Worm (Caenorhabditis elegans) whole organism, L4 larva: ENCODE results near the gene srh-204.
"Not testable (repeated sequence)": the region's sequence is repeated elsewhere in the genome, so short reads cannot be mapped to it uniquely, and the experiment has no call there.

Experiments
- lin-39 ChIP-seq: fragments of 150-350 bp; optimal IDR thresholded peaks from 2 replicates; lab custom pipeline; 2014; ENCODE audit warnings: missing biosample characterization, missing genetic modification reagents, missing genetic modification characterization
- nhr-76 ChIP-seq: fragments of 150-350 bp; optimal IDR thresholded peaks from 2 replicates; lab custom pipeline; 2014; ENCODE audit warnings: missing biosample characterization, missing genetic modification characterization
- tag-97 ChIP-seq: fragments of 200-800 bp; sonication (Bioruptor generic); IDR thresholded peaks from 2 replicates; pipeline ENCODE4 v1.3.6; 2022; ENCODE audit warnings: missing genetic modification characterization, missing compliant biosample characterization
- unc-62 ChIP-seq, 3 experiments: fragments of 150-350 bp in 1 of 3; sonication (generic microtip); optimal IDR thresholded peaks in 2 of 3; peaks in 1 of 3; 1 replicate in 1 of 3; 2 replicates in 2 of 3; lab custom pipeline; 2014 to 2017; ENCODE audit warnings: missing biosample characterization in 3 of 3, missing genetic modification characterization in 3 of 3, missing genetic modification reagents in 3 of 3, missing genotype in 1 of 3
- zip-11 ChIP-seq: fragments of 200-800 bp; sonication (Bioruptor generic); IDR thresholded peaks from 2 replicates; pipeline ENCODE4 v1.3.6; 2022; ENCODE audit warnings: missing genetic modification characterization, missing compliant biosample characterization

- not testable (repeated sequence) for TF ChIP-seq tag-97 (GFP tag; lab: Robert Waterston, UW); unc-62 (GFP tag; optimal IDR thresholded peaks at IDR 0.05 in 1 of 2; lab: Kevin White, UChicago); unc-62 (tag; optimal IDR thresholded peaks at IDR 0.05; lab: Kevin White, UChicago); lin-39; nhr-76 (tag; lab: Kevin White, UChicago); zip-11 (GFP tag; lab: Robert Waterston, UW)
These were observed 44.5 kb upstream of the srh-204 start, which contains the start of gene srt-19 for ce11 chrV:4284737-4285136.
